Worm (Caenorhabditis elegans) whole organism, midembryonic: ENCODE results near the gene srbc-19.

Source experiments
- T22C8.4 ChIP-seq: fragments of 200-800 bp; sonication (Bioruptor generic); IDR thresholded peaks from 2 replicates; pipeline ENCODE4 v1.3.6; 2022; ENCODE audit warnings: missing genetic modification characterization, missing compliant biosample characterization
- cog-1 ChIP-seq: sonication (generic microtip); optimal IDR thresholded peaks from 2 replicates; lab custom pipeline; 2016; ENCODE audit warnings: missing genetic modification characterization, missing compliant biosample characterization
- flt-1 ChIP-seq: fragments of 200-800 bp; sonication (Bioruptor generic); IDR thresholded peaks from 2 replicates; pipeline ENCODE4 v1.3.6; 2022; ENCODE audit warnings: missing genetic modification characterization, missing compliant biosample characterization
- klf-2 ChIP-seq: fragments of 200-800 bp; sonication (Bioruptor generic); conservative IDR thresholded peaks from 2 replicates; pipeline ENCODE4 v1.3.6; 2022; ENCODE audit warnings: missing genetic modification reagents, missing genetic modification characterization, missing compliant biosample characterization
- med-1 ChIP-seq: sonication (generic microtip); optimal IDR thresholded peaks from 2 replicates; lab custom pipeline; 2017; ENCODE audit warnings: missing genetic modification characterization, mild to moderate bottlenecking, missing compliant biosample characterization, antibody characterized with exemption, missing genetic modification reagents; ENCODE audit not compliant: insufficient read depth
- ref-1 ChIP-seq: fragments of 200-800 bp; sonication (Bioruptor generic); conservative IDR thresholded peaks from 2 replicates; pipeline ENCODE4 v1.3.6; 2022; ENCODE audit warnings: missing genetic modification reagents, missing genetic modification characterization, missing compliant biosample characterization
- tab-1 ChIP-seq: fragments of 200-800 bp; sonication (Bioruptor generic); IDR thresholded peaks from 2 replicates; pipeline ENCODE4 v1.3.6; 2022; ENCODE audit warnings: missing genetic modification characterization, missing compliant biosample characterization
- ztf-23 ChIP-seq: fragments of 200-800 bp; sonication (Bioruptor generic); IDR thresholded peaks from 2 replicates; pipeline ENCODE4 v1.3.6; 2022; ENCODE audit warnings: missing genetic modification reagents, missing genetic modification characterization, missing compliant biosample characterization
- ztf-29 ChIP-seq: fragments of 200-800 bp; sonication (Bioruptor generic); IDR thresholded peaks from 2 replicates; pipeline ENCODE4 v1.3.6; 2022; ENCODE audit warnings: missing genetic modification reagents, missing genetic modification characterization, missing compliant biosample characterization

- TF ChIP-seq med-1 (GFP tag; lab: Kevin White, UChicago) (no peak), T22C8.4 (GFP tag; lab: Robert Waterston, UW) (no peak), flt-1 (GFP tag; lab: Robert Waterston, UW) (no peak), cog-1 (tag; lab: Kevin White, UChicago) (no peak), ztf-29 (GFP tag; lab: Robert Waterston, UW) (no peak), ref-1 (GFP tag; lab: Robert Waterston, UW) (no peak), ztf-23 (GFP tag; lab: Robert Waterston, UW) (no peak), klf-2 (no peak), tab-1 (GFP tag; lab: Robert Waterston, UW) (no peak)
Observed at ce11 chrV:2159331-2159730, 7.2 kb downstream of the srbc-19 start, which contains the start of gene C45H4.14.
